Worm (Caenorhabditis elegans): ENCODE measurements around the gene T24C4.10.

DNA sequence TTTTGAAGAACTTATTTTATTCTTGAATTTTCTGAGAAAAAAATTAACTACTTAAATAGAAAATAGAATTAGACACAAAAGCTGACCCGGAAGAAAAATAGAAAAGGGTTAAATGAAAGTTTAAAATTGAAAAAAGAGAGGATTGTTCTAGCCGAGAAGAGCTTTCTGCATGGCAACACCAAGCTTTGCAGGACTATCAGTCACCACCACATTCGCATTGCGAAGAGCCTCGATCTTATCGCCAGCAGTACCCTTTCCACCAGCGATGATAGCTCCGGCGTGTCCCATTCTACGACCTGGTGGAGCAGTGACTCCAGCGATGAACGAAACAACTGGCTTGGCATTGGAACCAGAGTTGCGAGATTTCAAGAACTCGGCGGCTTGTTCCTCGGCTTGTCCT lies 9.1 kb upstream of the T24C4.10 start:
- TF ChIP-seq W03F9.2 (tag; optimal IDR thresholded peaks at IDR 0.05) (no peak), him-1 (tag; optimal IDR thresholded peaks at IDR 0.05) (no peak), dao-5 (tag; optimal IDR thresholded peaks at IDR 0.05) (no peak)

Measured in whole organism, L4/young adult.